Worm (Caenorhabditis elegans): ENCODE results near the gene selt-1.2.

- TF ChIP-seq him-1 (tag; optimal IDR thresholded peaks at IDR 0.05) = no peak
- no peak for TF ChIP-seq W03F9.2 (tag; optimal IDR thresholded peaks at IDR 0.05)
- TF ChIP-seq dao-5 (tag; optimal IDR thresholded peaks at IDR 0.05) = no peak
These were observed 44.9 kb downstream of the selt-1.2 start, which contains the start of gene pph-1 for ce11 chrV:10702249-10702648.

All from whole organism, L4/young adult.